Comparison of ENCODE assay signal across 4 worm cellular contexts in the genomic region with DNA sequence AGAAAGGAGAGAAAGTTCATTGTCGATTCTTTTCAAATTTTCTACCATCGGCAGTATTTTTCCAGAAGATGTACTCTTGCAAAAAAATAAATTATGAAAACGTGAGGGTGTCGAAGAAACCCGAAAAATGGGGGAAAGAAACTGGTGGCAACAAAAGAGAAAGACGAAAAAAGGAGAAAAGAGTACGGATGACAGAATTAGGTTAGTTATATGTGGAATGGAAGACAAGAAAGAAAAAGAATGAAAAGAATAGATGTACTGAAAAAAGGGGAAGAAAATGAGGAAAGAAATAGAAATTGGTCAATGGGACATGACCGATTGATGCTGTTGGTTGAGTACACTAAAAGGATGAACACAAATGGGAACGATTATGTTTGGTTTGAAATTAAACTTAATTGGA.
TF ChIP-seq lines count a peak whose summit lies in the region.

No protein-coding gene starts in this region.

TF ChIP-seq in whole organism, L1 larva, 84 proteins besides CTCF, POLR2A, EP300 and RAD21:
- peak; percentile 47 for TF ChIP-seq lin-14 (GFP tag; optimal IDR thresholded peaks at IDR 0.05; lab: Kevin White, UChicago)
- no peak for TF ChIP-seq C04F5.9 (tag; optimal IDR thresholded peaks at IDR 0.05; lab: Kevin White, UChicago)
- peak; percentile 8 for TF ChIP-seq blmp-1 (tag; optimal IDR thresholded peaks at IDR 0.05; lab: Kevin White, UChicago)
- TF ChIP-seq efl-1 (optimal IDR thresholded peaks at IDR 0.05; lab: Kevin White, UChicago): no peak
- peak in 1 of 2 experiments; percentile 39 for TF ChIP-seq efl-1 (GFP tag; optimal IDR thresholded peaks at IDR 0.05 in 1 of 2; lab: Kevin White, UChicago)
TF ChIP-seq in whole organism, L1 larva: peak in this region for 3.

TF ChIP-seq in whole organism, L4 larva, 104 proteins besides CTCF, POLR2A, EP300 and RAD21:
- TF ChIP-seq unc-62 (GFP tag; optimal IDR thresholded peaks at IDR 0.05 in 1 of 2; lab: Kevin White, UChicago) (peak in 1 of 2 experiments; percentile 5), unc-62 (tag; optimal IDR thresholded peaks at IDR 0.05; lab: Kevin White, UChicago) (no peak), ces-1 (GFP tag; optimal IDR thresholded peaks at IDR 0.05; lab: Kevin White, UChicago) (peak; percentile 36), aly-2 (tag; optimal IDR thresholded peaks at IDR 0.05; lab: Kevin White, UChicago) (no peak)

TF ChIP-seq in whole organism, late embryonic, 69 proteins besides CTCF, POLR2A, EP300 and RAD21:
- TF ChIP-seq lin-11 (tag; optimal IDR thresholded peaks at IDR 0.05; lab: Kevin White, UChicago): no peak
- peak; percentile 74 for TF ChIP-seq unc-42 (tag; optimal IDR thresholded peaks at IDR 0.05; lab: Kevin White, UChicago)

TF ChIP-seq in whole organism, mixed stage, embryonic, 35 proteins besides CTCF, POLR2A, EP300 and RAD21:
- TF ChIP-seq lin-32 (GFP tag; optimal IDR thresholded peaks at IDR 0.05; lab: Kevin White, UChicago) (no peak), ces-1 (GFP tag; optimal IDR thresholded peaks at IDR 0.05; lab: Kevin White, UChicago) (peak; percentile 69)

Comparison
In these comparisons a context has a peak if more than half of its experiments do, and no peak if none do; other contexts are left out.
1. Of the 29 proteins assayed by ChIP-seq in both whole organism, L4 larva and whole organism, L1 larva: peak only in whole organism, L4 larva: ces-1; only in whole organism, L1 larva: none; in both: none; in neither: 27; mixed calls (peak in some experiments, not most) for 1.